Fruit fly (Drosophila melanogaster): Measurements from ENCODE around the gene CG42716.

The CG42716 gene

dm6 chr3L:16039063-16039462 is 5.5 kb downstream of the CG42716 start:
- TF ChIP-seq Dll (optimal IDR thresholded peaks at IDR 0.05) (no peak), usp (GFP tag; optimal IDR thresholded peaks at IDR 0.05) (no peak), psq (optimal IDR thresholded peaks at IDR 0.05) (no peak)

dm6 chr3L:16040389-16040788 is 6.8 kb downstream of the CG42716 start:
- no peak for TF ChIP-seq pan (optimal IDR thresholded peaks at IDR 0.05)
- TF ChIP-seq Dll (optimal IDR thresholded peaks at IDR 0.05), result no peak

dm6 chr3L:16041260-16042079 is 7.9 kb downstream of the CG42716 start:
- no peak for TF ChIP-seq CG8478 (optimal IDR thresholded peaks at IDR 0.05)
- TF ChIP-seq psq (optimal IDR thresholded peaks at IDR 0.05), result no peak
- TF ChIP-seq pan (optimal IDR thresholded peaks at IDR 0.05), result no peak
- TF ChIP-seq EcR (GFP tag; optimal IDR thresholded peaks at IDR 0.05), result peak in 1 of 2 experiments; percentile 0
- TF ChIP-seq usp (GFP tag; optimal IDR thresholded peaks at IDR 0.05), result no peak
- TF ChIP-seq Dll (optimal IDR thresholded peaks at IDR 0.05), result no peak

dm6 chr3L:16042080-16042344 is 8.4 kb downstream of the CG42716 start:
- TF ChIP-seq Dll (optimal IDR thresholded peaks at IDR 0.05) (no peak), CG8478 (optimal IDR thresholded peaks at IDR 0.05) (no peak), EcR (GFP tag; optimal IDR thresholded peaks at IDR 0.05) (no peak), usp (GFP tag; optimal IDR thresholded peaks at IDR 0.05) (no peak), psq (optimal IDR thresholded peaks at IDR 0.05) (no peak), pan (optimal IDR thresholded peaks at IDR 0.05) (no peak)

- TF ChIP-seq Dll (optimal IDR thresholded peaks at IDR 0.05) (no peak), EcR (GFP tag; optimal IDR thresholded peaks at IDR 0.05) (peak in 1 of 2 experiments; percentile 10), usp (GFP tag; optimal IDR thresholded peaks at IDR 0.05) (no peak), psq (optimal IDR thresholded peaks at IDR 0.05) (no peak)
Observed at dm6 chr3L:16042640-16043039, 9.1 kb downstream of the CG42716 start.

- TF ChIP-seq usp (GFP tag; optimal IDR thresholded peaks at IDR 0.05), result no peak
- peak in 1 of 2 experiments; percentile 63 for TF ChIP-seq EcR (GFP tag; optimal IDR thresholded peaks at IDR 0.05)
Observed at dm6 chr3L:16043045-16043781, 9.6 kb downstream of the CG42716 start.

dm6 chr3L:16043782-16044352 is 10.3 kb downstream of the CG42716 start:
- TF ChIP-seq Dll (optimal IDR thresholded peaks at IDR 0.05), result no peak
- TF ChIP-seq usp (GFP tag; optimal IDR thresholded peaks at IDR 0.05), result no peak
- TF ChIP-seq psq (optimal IDR thresholded peaks at IDR 0.05), result no peak
- no peak for TF ChIP-seq pan (optimal IDR thresholded peaks at IDR 0.05)
- TF ChIP-seq EcR (GFP tag; optimal IDR thresholded peaks at IDR 0.05), result no peak

dm6 chr3L:16045083-16045830 is 11.7 kb downstream of the CG42716 start:
- no peak for TF ChIP-seq Dll (optimal IDR thresholded peaks at IDR 0.05)
- no peak for TF ChIP-seq psq (optimal IDR thresholded peaks at IDR 0.05)
- no peak for TF ChIP-seq EcR (GFP tag; optimal IDR thresholded peaks at IDR 0.05)
- TF ChIP-seq pan (optimal IDR thresholded peaks at IDR 0.05), result no peak
- TF ChIP-seq usp (GFP tag; optimal IDR thresholded peaks at IDR 0.05), result no peak
- TF ChIP-seq CG8478 (optimal IDR thresholded peaks at IDR 0.05), result no peak

dm6 chr3L:16045831-16046336 is 12.3 kb downstream of the CG42716 start:
- TF ChIP-seq psq (optimal IDR thresholded peaks at IDR 0.05) (no peak), CG8478 (optimal IDR thresholded peaks at IDR 0.05) (no peak), usp (GFP tag; optimal IDR thresholded peaks at IDR 0.05) (no peak), Dll (optimal IDR thresholded peaks at IDR 0.05) (no peak), pan (optimal IDR thresholded peaks at IDR 0.05) (no peak), EcR (GFP tag; optimal IDR thresholded peaks at IDR 0.05) (no peak)

dm6 chr3L:16046387-16047066 is 12.9 kb downstream of the CG42716 start:
- TF ChIP-seq usp (GFP tag; optimal IDR thresholded peaks at IDR 0.05) (no peak), CG8478 (optimal IDR thresholded peaks at IDR 0.05) (no peak), Dll (optimal IDR thresholded peaks at IDR 0.05) (no peak), EcR (GFP tag; optimal IDR thresholded peaks at IDR 0.05) (no peak), pan (optimal IDR thresholded peaks at IDR 0.05) (no peak), psq (optimal IDR thresholded peaks at IDR 0.05) (no peak)

- TF ChIP-seq CG8478 (optimal IDR thresholded peaks at IDR 0.05), result no peak
- peak; percentile 78 for TF ChIP-seq Dll (optimal IDR thresholded peaks at IDR 0.05)
- TF ChIP-seq EcR (GFP tag; optimal IDR thresholded peaks at IDR 0.05), result peak in 1 of 2 experiments; percentile 69
- no peak for TF ChIP-seq usp (GFP tag; optimal IDR thresholded peaks at IDR 0.05)
- TF ChIP-seq psq (optimal IDR thresholded peaks at IDR 0.05), result no peak
- no peak for TF ChIP-seq pan (optimal IDR thresholded peaks at IDR 0.05)
Observed at dm6 chr3L:16047105-16047504, 13.5 kb downstream of the CG42716 start.
